Fruit fly (Drosophila melanogaster): Measurements from ENCODE around the gene Gr10a.

- no peak for TF ChIP-seq CG8478 (optimal IDR thresholded peaks at IDR 0.05)
- peak in 1 of 2 experiments; percentile 4 for TF ChIP-seq CTCF (optimal IDR thresholded peaks at IDR 0.05)
Observed at dm6 chrX:11458912-11459836, 42.0 kb upstream of the Gr10a start, which contains the start of gene CG43155.
